Worm (Caenorhabditis elegans): ENCODE data around the gene D2096.6.

- TF ChIP-seq ama-1 (optimal IDR thresholded peaks at IDR 0.05) = no peak
- TF ChIP-seq aly-1 (tag; optimal IDR thresholded peaks at IDR 0.05) = no peak
- no peak for TF ChIP-seq flt-1 (GFP tag; IDR thresholded peaks at IDR 0.05)
- TF ChIP-seq hmg-4 (GFP tag; optimal IDR thresholded peaks at IDR 0.05) = no peak
- no peak for TF ChIP-seq ceh-13 (GFP tag; optimal IDR thresholded peaks at IDR 0.05)
- no peak for TF ChIP-seq pes-1 (GFP tag; IDR thresholded peaks at IDR 0.05)
- no peak for TF ChIP-seq tra-4 (tag; optimal IDR thresholded peaks at IDR 0.05)
- no peak for TF ChIP-seq tbx-11 (GFP tag; IDR thresholded peaks at IDR 0.05)
- TF ChIP-seq ceh-36 (tag; optimal IDR thresholded peaks at IDR 0.05) = no peak
Measured at ce11 chrIV:8348073-8348472, 21.0 kb downstream of the D2096.6 start, which contains the start of gene F17E9.4.
